Worm (Caenorhabditis elegans): ENCODE measurements around the gene art-1.
A peak's percentile ranks its signal among the peaks of the same experiment; 100 is the strongest.
"Not testable (repeated sequence)": the region's sequence is repeated elsewhere in the genome, so short reads cannot be mapped to it uniquely, and the experiment has no call there.

Gene art-1

DNA sequence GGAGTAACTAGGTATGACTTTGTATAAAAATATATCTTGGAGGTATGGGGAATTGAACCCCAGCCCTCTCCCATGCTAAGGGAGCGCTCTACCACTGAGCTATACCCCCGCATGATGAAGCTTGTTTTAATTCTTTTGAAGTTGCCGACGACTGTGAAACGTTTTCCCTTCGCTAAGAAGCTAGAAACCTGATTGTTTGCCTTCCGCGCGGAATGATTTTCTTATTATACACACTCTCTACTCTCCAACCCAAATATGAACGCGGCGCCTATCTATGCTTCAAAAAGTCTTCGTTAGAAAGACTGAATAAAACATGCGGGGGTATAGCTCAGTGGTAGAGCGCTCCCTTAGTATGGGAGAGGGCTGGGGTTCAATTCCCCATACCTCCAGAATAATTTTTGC is 30.9 kb upstream of the art-1 start (continued):
- no peak for TF ChIP-seq ccch-3 (GFP tag; optimal IDR thresholded peaks at IDR 0.05)
- no peak for TF ChIP-seq K12H6.12 (tag; optimal IDR thresholded peaks at IDR 0.05)
- TF ChIP-seq hsf-1 (GFP tag; IDR thresholded peaks at IDR 0.05): no peak
- 0 out of 2 replicates have a peak, but pooled peaks have one; percentile 6 for TF ChIP-seq F33H1.4 (GFP tag; IDR thresholded peaks at IDR 0.05)

DNA sequence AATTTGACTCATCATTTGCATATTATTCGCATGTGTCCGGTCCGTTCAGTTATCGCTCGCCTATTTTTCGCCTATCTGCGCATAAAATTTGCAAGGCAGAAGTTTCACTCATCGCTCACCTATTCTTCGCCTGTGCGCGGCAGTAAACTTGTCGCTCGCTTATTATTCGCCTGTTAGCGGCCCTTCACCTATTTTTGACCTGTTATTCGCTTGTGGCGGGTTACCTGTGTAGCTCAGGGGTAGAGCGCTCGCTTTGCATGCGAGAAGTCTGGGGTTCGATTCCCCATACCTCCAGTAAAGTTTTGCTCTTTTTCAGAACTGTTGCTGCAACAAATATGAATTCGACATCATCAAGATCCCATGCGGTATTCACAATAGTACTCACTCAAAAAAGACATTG is 29.4 kb upstream of the art-1 start:
- TF ChIP-seq attf-3 (GFP tag; conservative IDR thresholded peaks at IDR 0.05) (peak; percentile 72), him-1 (tag; optimal IDR thresholded peaks at IDR 0.05) (peak; percentile 85), tlf-1 (GFP tag; optimal IDR thresholded peaks at IDR 0.05) (peak; percentile 7), repo-1 (tag; optimal IDR thresholded peaks at IDR 0.05) (peak; percentile 54), madf-10 (tag; optimal IDR thresholded peaks at IDR 0.05) (peak; percentile 27), Y53G8AR.9 (GFP tag; conservative IDR thresholded peaks at IDR 0.05) (0 out of 2 replicates have a peak, but pooled peaks have one; percentile 30), hrde-1 (tag; optimal IDR thresholded peaks at IDR 0.05; ENCODE audit: borderline replicate concordance) (peak; percentile 38), lin-26 (GFP tag; IDR thresholded peaks at IDR 0.05) (peak; percentile 98), nfyb-1 (GFP tag; IDR thresholded peaks at IDR 0.05) (peak; percentile 78), B0336.3 (GFP tag; IDR thresholded peaks at IDR 0.05) (0 out of 2 replicates have a peak, but pooled peaks have one; percentile 23), rec-8 (tag; optimal IDR thresholded peaks at IDR 0.05) (peak in 1 of 2 experiments; percentile 68), snpc-1.3 (tag; optimal IDR thresholded peaks at IDR 0.05; ENCODE audit: insufficient read depth) (peak; percentile 15), xnd-1 (tag; optimal IDR thresholded peaks at IDR 0.05) (peak; percentile 9), bed-2 (GFP tag; IDR thresholded peaks at IDR 0.05) (0 out of 2 replicates have a peak, but pooled peaks have one; percentile 39), mes-4 (tag; optimal IDR thresholded peaks at IDR 0.05) (peak; percentile 0), lsl-1 (GFP tag; optimal IDR thresholded peaks at IDR 0.05) (peak; percentile 50), tbp1 (GFP tag; optimal IDR thresholded peaks at IDR 0.05) (peak; percentile 98), F49E8.2 (tag; optimal IDR thresholded peaks at IDR 0.05; ENCODE audit: insufficient read depth) (peak; percentile 21), die-1 (tag; optimal IDR thresholded peaks at IDR 0.05) (peak; percentile 91), cebp-2 (GFP tag; IDR thresholded peaks at IDR 0.05) (peak; percentile 96), egrh-3 (GFP tag; IDR thresholded peaks at IDR 0.05) (peak; percentile 65), F33H1.4 (GFP tag; IDR thresholded peaks at IDR 0.05) (peak; percentile 52), sptf-2 (GFP tag; optimal IDR thresholded peaks at IDR 0.05) (peak; percentile 54), nhr-120 (GFP tag; IDR thresholded peaks at IDR 0.05) (peak; percentile 93; the same call in 1 of the 2 replicates), let-526 (GFP tag; IDR thresholded peaks at IDR 0.05) (peak; percentile 86), attf-5 (GFP tag; optimal IDR thresholded peaks at IDR 0.05) (peak; percentile 66), Y95B8A.8 (GFP tag; IDR thresholded peaks at IDR 0.05) (peak; percentile 78; the same call in 1 of the 2 replicates), B0261.1 (tag; optimal IDR thresholded peaks at IDR 0.05) (peak; percentile 87), sdz-38 (tag; optimal IDR thresholded peaks at IDR 0.05) (peak; percentile 2), cebp-1 (tag; optimal IDR thresholded peaks at IDR 0.05) (peak; percentile 66), ztf-6 (GFP tag; IDR thresholded peaks at IDR 0.05) (0 out of 2 replicates have a peak, but pooled peaks have one; percentile 60), T07F8.4 (tag; optimal IDR thresholded peaks at IDR 0.05) (peak; percentile 28), F10E7.11 (tag; optimal IDR thresholded peaks at IDR 0.05) (peak; percentile 34), egl-44 (GFP tag; IDR thresholded peaks at IDR 0.05) (peak; percentile 94), nhr-80 (tag; optimal IDR thresholded peaks at IDR 0.05) (peak; percentile 9), mcd-1 (GFP tag; IDR thresholded peaks at IDR 0.05) (peak; percentile 64; the same call in 1 of the 2 replicates), lin-54 (GFP tag; optimal IDR thresholded peaks at IDR 0.05) (peak; percentile 23), dox-1 (GFP tag; IDR thresholded peaks at IDR 0.05) (peak; percentile 86), ceh-58 (GFP tag; IDR thresholded peaks at IDR 0.05) (peak; percentile 52; the same call in 1 of the 2 replicates), ztf-25 (GFP tag; IDR thresholded peaks at IDR 0.05) (peak; percentile 95), ztf-28 (GFP tag; IDR thresholded peaks at IDR 0.05) (peak; percentile 85), B0035.1 (tag; optimal IDR thresholded peaks at IDR 0.05) (peak; percentile 16)
- TF ChIP-seq cebp-1 (GFP tag; IDR thresholded peaks at IDR 0.05): not testable (repeated sequence)

All from whole organism, young adult.